Worm (Caenorhabditis elegans) whole organism, L4 larva: Measurements from ENCODE around the gene Y49F6C.8.

Experiments used
- F49E8.2 ChIP-seq: sonication (generic microtip); optimal IDR thresholded peaks from 2 replicates; lab custom pipeline; 2016; ENCODE audit warnings: missing compliant biosample characterization, mild to moderate bottlenecking, missing genetic modification characterization, borderline replicate concordance
- aly-2 ChIP-seq: sonication (generic microtip); optimal IDR thresholded peaks from 2 replicates; lab custom pipeline; 2018; ENCODE audit warnings: missing biosample characterization, missing genetic modification characterization
- daf-12 ChIP-seq: fragments of 150-350 bp; optimal IDR thresholded peaks from 2 replicates; lab custom pipeline; 2014; ENCODE audit warnings: missing biosample characterization, missing genetic modification reagents, missing genetic modification characterization
- daf-8 ChIP-seq: fragments of 200-800 bp; sonication (Bioruptor generic); IDR thresholded peaks from 2 replicates; pipeline ENCODE4 v1.3.6; 2022; ENCODE audit warnings: missing genetic modification characterization, missing compliant biosample characterization
- dmd-8 ChIP-seq: fragments of 200-800 bp; sonication (Bioruptor generic); IDR thresholded peaks from 2 replicates; pipeline ENCODE4 v1.3.6; 2022; ENCODE audit warnings: missing genetic modification characterization, missing compliant biosample characterization
- dpl-1 ChIP-seq: fragments of 150-350 bp; optimal IDR thresholded peaks from 2 replicates; lab custom pipeline; 2014; ENCODE audit warnings: missing biosample characterization, missing genetic modification reagents, missing genetic modification characterization
- lin-29 ChIP-seq: fragments of 200-800 bp; sonication (Bioruptor generic); IDR thresholded peaks from 2 replicates; pipeline ENCODE4 v1.3.6; 2022; ENCODE audit warnings: missing genetic modification reagents, missing genetic modification characterization, missing compliant biosample characterization
- pha-4 ChIP-seq, 2 experiments: fragments of 150-350 bp in 1 of 2; fragments of 200-800 bp in 1 of 2; sonication (Bioruptor generic) in 1 of 2; IDR thresholded peaks in 1 of 2; optimal IDR thresholded peaks in 1 of 2; 2 replicates each; pipeline versions ENCODE4 v1.3.6 to Lab custom; 2014 to 2022; ENCODE audit warnings: missing genetic modification characterization in 2 of 2, missing genetic modification reagents in 2 of 2, missing biosample characterization in 1 of 2, missing compliant biosample characterization in 1 of 2
- pqm-1 ChIP-seq: sonication (generic microtip); optimal IDR thresholded peaks from 2 replicates; lab custom pipeline; 2017; ENCODE audit warnings: missing biosample characterization, missing genetic modification characterization
- snpc-4 ChIP-seq: fragments of 150-350 bp; optimal IDR thresholded peaks from 2 replicates; lab custom pipeline; 2014; ENCODE audit warnings: missing biosample characterization, missing genetic modification characterization
- tag-97 ChIP-seq: fragments of 200-800 bp; sonication (Bioruptor generic); IDR thresholded peaks from 2 replicates; pipeline ENCODE4 v1.3.6; 2022; ENCODE audit warnings: missing genetic modification characterization, missing compliant biosample characterization
- vab-7 ChIP-seq: fragments of 200-800 bp; sonication (Bioruptor generic); IDR thresholded peaks from 2 replicates; pipeline ENCODE4 v1.3.6; 2022; ENCODE audit warnings: missing genetic modification reagents, missing genetic modification characterization, missing compliant biosample characterization

ce11 chrII:3343714-3344113 is 26.2 kb downstream of the Y49F6C.8 start, which contains the start of gene F14D2.15:
- TF ChIP-seq F49E8.2 (tag; lab: Kevin White, UChicago) (no peak), pqm-1 (tag; lab: Kevin White, UChicago) (no peak), pha-4 (GFP tag; IDR thresholded peaks at IDR 0.05; lab: Robert Waterston, UW) (no peak), pha-4 (tag; optimal IDR thresholded peaks at IDR 0.05; lab: Kevin White, UChicago) (no peak), aly-2 (tag; lab: Kevin White, UChicago) (no peak), snpc-4 (no peak), tag-97 (GFP tag; lab: Robert Waterston, UW) (no peak), lin-29 (GFP tag; lab: Robert Waterston, UW) (no peak), daf-12 (no peak), dpl-1 (GFP tag; lab: Kevin White, UChicago) (no peak), daf-8 (no peak), dmd-8 (GFP tag; lab: Robert Waterston, UW) (no peak), vab-7 (GFP tag; lab: Robert Waterston, UW) (no peak)
